ENCODE assay signal across 3 worm cellular contexts in genomic region chrV:8057771-8058170, ce11.
A peak's percentile ranks its signal among the peaks of the same experiment; 100 is the strongest.
TF ChIP-seq lines count a peak whose summit lies in the region.

No protein-coding gene starts in this region.

TF ChIP-seq in whole organism, L1 larva, 84 proteins besides CTCF, POLR2A, EP300 and RAD21:
- 0 out of 2 replicates have a peak, but pooled peaks have one; percentile 14 for TF ChIP-seq grh-1 (GFP tag; IDR thresholded peaks at IDR 0.05; lab: Robert Waterston, UW)

TF ChIP-seq in whole organism, L4 larva, 104 proteins besides CTCF, POLR2A, EP300 and RAD21:
- TF ChIP-seq snpc-1.2 (GFP tag; IDR thresholded peaks at IDR 0.05; lab: Robert Waterston, UW) = 0 out of 2 replicates have a peak, but pooled peaks have one; percentile 24

TF ChIP-seq in whole organism, young adult, 124 proteins besides CTCF, POLR2A, EP300 and RAD21:
- 0 out of 2 replicates have a peak, but pooled peaks have one; percentile 22 for TF ChIP-seq nfyb-1 (GFP tag; IDR thresholded peaks at IDR 0.05; lab: Robert Waterston, UW)
- TF ChIP-seq xnd-1 (tag; optimal IDR thresholded peaks at IDR 0.05; lab: Kevin White, UChicago) = peak; percentile 48
- TF ChIP-seq F39B2.1 (GFP tag; IDR thresholded peaks at IDR 0.05; lab: Robert Waterston, UW) = peak; percentile 69; the same call in 1 of the 2 replicates
- peak; percentile 61 for TF ChIP-seq D2030.7 (GFP tag; IDR thresholded peaks at IDR 0.05; lab: Robert Waterston, UW)
- peak; percentile 84 for TF ChIP-seq ztf-18 (tag; optimal IDR thresholded peaks at IDR 0.05; lab: Kevin White, UChicago)
- TF ChIP-seq B0019.2 (GFP tag; conservative IDR thresholded peaks at IDR 0.05; lab: Robert Waterston, UW) = peak; percentile 20; the same call in 1 of the 2 replicates
- peak; percentile 85 for TF ChIP-seq hsf-1 (GFP tag; IDR thresholded peaks at IDR 0.05; lab: Robert Waterston, UW)
- TF ChIP-seq madf-8 (GFP tag; conservative IDR thresholded peaks at IDR 0.05; lab: Robert Waterston, UW) = peak; percentile 79
- TF ChIP-seq ceh-91 (GFP tag; IDR thresholded peaks at IDR 0.05; lab: Robert Waterston, UW) = 0 out of 2 replicates have a peak, but pooled peaks have one; percentile 28
- TF ChIP-seq madf-6 (GFP tag; IDR thresholded peaks at IDR 0.05; lab: Robert Waterston, UW) = peak; percentile 89
- peak; percentile 72; the same call in 1 of the 2 replicates for TF ChIP-seq madf-3 (GFP tag; IDR thresholded peaks at IDR 0.05; lab: Robert Waterston, UW)
